Worm (Caenorhabditis elegans) whole organism, L2 larva: ENCODE data around the gene xbx-3.

ENCODE experiments used
- C34F6.9 ChIP-seq: fragments of 150-350 bp; optimal IDR thresholded peaks from 2 replicates; lab custom pipeline; 2014; ENCODE audit warnings: missing biosample characterization, missing genetic modification characterization
- R02D3.7 ChIP-seq: fragments of 150-350 bp; optimal IDR thresholded peaks from 2 replicates; lab custom pipeline; 2014; ENCODE audit warnings: missing biosample characterization, missing genetic modification characterization
- Y55F3AM.14 ChIP-seq: fragments of 200-800 bp; sonication (Bioruptor generic); optimal IDR thresholded peaks from 2 replicates; lab custom pipeline; 2018; ENCODE audit warnings: mild to moderate bottlenecking, missing genetic modification characterization, missing compliant biosample characterization
- aly-2 ChIP-seq: fragments of 150-350 bp; optimal IDR thresholded peaks from 2 replicates; lab custom pipeline; 2014; ENCODE audit warnings: missing biosample characterization, missing genetic modification characterization
- blmp-1 ChIP-seq: sonication (generic microtip); optimal IDR thresholded peaks from 2 replicates; lab custom pipeline; 2017; ENCODE audit warnings: missing genetic modification characterization, mild to moderate bottlenecking, missing compliant biosample characterization, antibody characterized with exemption, moderate library complexity; ENCODE audit not compliant: insufficient read depth
- ceh-16 ChIP-seq: fragments of 150-350 bp; optimal IDR thresholded peaks from 2 replicates; lab custom pipeline; 2014; ENCODE audit warnings: missing biosample characterization, missing genetic modification characterization
- ceh-82 ChIP-seq: fragments of 150-350 bp; optimal IDR thresholded peaks from 2 replicates; lab custom pipeline; 2014; ENCODE audit warnings: missing biosample characterization, missing genetic modification characterization
- crh-2 ChIP-seq: sonication (generic microtip); optimal IDR thresholded peaks from 2 replicates; lab custom pipeline; 2017; ENCODE audit warnings: missing biosample characterization, missing genetic modification characterization
- egl-27 ChIP-seq: sonication (generic microtip); optimal IDR thresholded peaks from 3 replicates; lab custom pipeline; 2017; ENCODE audit warnings: missing biosample characterization, missing genetic modification reagents, missing genetic modification characterization
- elt-3 ChIP-seq: sonication (generic microtip); optimal IDR thresholded peaks from 2 replicates; lab custom pipeline; 2017; ENCODE audit warnings: missing biosample characterization, missing genetic modification characterization
- fos-1 ChIP-seq: fragments of 150-350 bp; optimal IDR thresholded peaks from 2 replicates; lab custom pipeline; 2014; ENCODE audit warnings: missing biosample characterization, missing genetic modification characterization
- lin-11 ChIP-seq: fragments of 150-350 bp; sonication (generic microtip); optimal IDR thresholded peaks from 2 replicates; lab custom pipeline; 2014; ENCODE audit warnings: missing biosample characterization, missing genetic modification characterization, inconsistent platforms, mixed read lengths
- lin-13 ChIP-seq: fragments of 150-350 bp; optimal IDR thresholded peaks from 2 replicates; lab custom pipeline; 2014; ENCODE audit warnings: missing biosample characterization, missing genetic modification reagents, missing genetic modification characterization
- lin-39 ChIP-seq: fragments of 150-350 bp; optimal IDR thresholded peaks from 2 replicates; lab custom pipeline; 2014; ENCODE audit warnings: missing biosample characterization, missing genetic modification reagents, missing genetic modification characterization
- lsy-2 ChIP-seq, 2 experiments: fragments of 150-350 bp in 1 of 2; sonication (generic microtip) in 1 of 2; optimal IDR thresholded peaks; 2 replicates each; lab custom pipeline; 2014 to 2017; ENCODE audit warnings: missing biosample characterization in 2 of 2, missing genetic modification characterization in 2 of 2
- mab-5 ChIP-seq: fragments of 150-350 bp; optimal IDR thresholded peaks from 2 replicates; lab custom pipeline; 2014; ENCODE audit warnings: missing biosample characterization, missing genetic modification characterization
- mdl-1 ChIP-seq, 2 experiments: fragments of 150-350 bp in 1 of 2; sonication (generic microtip) in 1 of 2; optimal IDR thresholded peaks; 2 replicates each; lab custom pipeline; 2017; ENCODE audit warnings: missing biosample characterization in 2 of 2, missing genetic modification characterization in 2 of 2
- nhr-10 ChIP-seq: sonication (generic microtip); optimal IDR thresholded peaks from 2 replicates; lab custom pipeline; 2017; ENCODE audit warnings: missing biosample characterization, missing genetic modification characterization
- nhr-129 ChIP-seq: fragments of 150-350 bp; optimal IDR thresholded peaks from 2 replicates; lab custom pipeline; 2014; ENCODE audit warnings: missing biosample characterization, missing genetic modification characterization
- nhr-237 ChIP-seq: fragments of 150-350 bp; optimal IDR thresholded peaks from 2 replicates; lab custom pipeline; 2014; ENCODE audit warnings: missing biosample characterization, missing genetic modification characterization
- nhr-6 ChIP-seq: fragments of 150-350 bp; optimal IDR thresholded peaks from 2 replicates; lab custom pipeline; 2014; ENCODE audit warnings: missing biosample characterization, missing genetic modification characterization
- sem-4 ChIP-seq: fragments of 150-350 bp; optimal IDR thresholded peaks from 2 replicates; lab custom pipeline; 2014; ENCODE audit warnings: missing biosample characterization, missing genetic modification reagents, missing genetic modification characterization
- sma-3 ChIP-seq: sonication (generic microtip); optimal IDR thresholded peaks from 2 replicates; lab custom pipeline; 2016; ENCODE audit warnings: missing genetic modification reagents, missing genetic modification characterization, missing compliant biosample characterization
- snpc-4 ChIP-seq: fragments of 150-350 bp; optimal IDR thresholded peaks from 2 replicates; lab custom pipeline; 2014; ENCODE audit warnings: missing biosample characterization, missing genetic modification characterization
- unc-39 ChIP-seq: fragments of 150-350 bp; optimal IDR thresholded peaks from 2 replicates; lab custom pipeline; 2014; ENCODE audit warnings: missing biosample characterization, missing genetic modification characterization
- unc-55 ChIP-seq: fragments of 150-350 bp; sonication (generic microtip); optimal IDR thresholded peaks from 3 replicates; lab custom pipeline; 2014; ENCODE audit warnings: missing biosample characterization, missing genetic modification reagents, missing genetic modification characterization
- unc-62 ChIP-seq: fragments of 150-350 bp; optimal IDR thresholded peaks from 2 replicates; lab custom pipeline; 2014; ENCODE audit warnings: missing biosample characterization, missing genetic modification reagents, missing genetic modification characterization
- zag-1 ChIP-seq: fragments of 150-350 bp; optimal IDR thresholded peaks from 2 replicates; lab custom pipeline; 2014; ENCODE audit warnings: missing biosample characterization, missing genetic modification characterization
- ztf-1 ChIP-seq: fragments of 200-800 bp; sonication (Bioruptor generic); conservative IDR thresholded peaks from 2 replicates; pipeline ENCODE4 v1.3.6; 2022; ENCODE audit warnings: missing genetic modification characterization, missing compliant biosample characterization
- ztf-4 ChIP-seq: fragments of 150-350 bp; optimal IDR thresholded peaks from 2 replicates; lab custom pipeline; 2014; ENCODE audit warnings: missing biosample characterization, missing genetic modification characterization

Gene xbx-3

DNA sequence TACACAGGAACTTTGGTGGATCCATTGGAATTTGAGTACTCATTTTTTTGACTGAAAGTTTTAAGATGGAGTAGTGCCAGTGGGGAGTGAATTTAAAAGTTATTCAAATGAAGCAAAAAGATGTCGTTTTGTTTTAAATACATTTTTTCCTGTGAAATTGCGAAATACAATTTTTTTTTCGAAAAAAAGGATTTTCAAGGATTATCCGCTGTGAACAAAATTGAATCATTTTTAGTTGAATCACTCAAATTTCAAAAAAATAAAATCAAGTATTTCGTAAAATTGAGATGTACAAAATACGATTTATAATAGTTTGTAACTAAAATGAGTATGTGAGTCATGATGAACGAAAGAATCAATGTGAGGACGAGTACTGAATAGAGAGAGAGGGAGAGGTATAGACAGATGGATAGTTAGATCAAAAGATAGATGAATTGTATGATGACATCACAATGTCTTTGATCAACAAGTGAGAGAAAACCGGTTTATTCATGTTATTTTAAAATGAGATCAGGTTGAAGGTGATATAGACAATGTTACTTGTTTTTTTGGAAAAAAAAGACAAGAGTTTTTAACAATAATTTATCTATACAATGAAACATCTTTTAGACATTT, 28.9 kb upstream of the xbx-3 start, which contains the start of gene C05B5.8 (continued):
- TF ChIP-seq blmp-1: peak; percentile 31
- TF ChIP-seq ceh-82: no peak
- peak; percentile 76 for TF ChIP-seq sma-3 (GFP tag; lab: Kevin White, UChicago)
- TF ChIP-seq lin-39: no peak
- TF ChIP-seq sem-4: no peak
- no peak for TF ChIP-seq elt-3 (tag; lab: Kevin White, UChicago)
- no peak for TF ChIP-seq Y55F3AM.14 (GFP tag; lab: Kevin White, UChicago)
- TF ChIP-seq lsy-2 (tag; optimal IDR thresholded peaks at IDR 0.05; lab: Kevin White, UChicago): no peak

DNA sequence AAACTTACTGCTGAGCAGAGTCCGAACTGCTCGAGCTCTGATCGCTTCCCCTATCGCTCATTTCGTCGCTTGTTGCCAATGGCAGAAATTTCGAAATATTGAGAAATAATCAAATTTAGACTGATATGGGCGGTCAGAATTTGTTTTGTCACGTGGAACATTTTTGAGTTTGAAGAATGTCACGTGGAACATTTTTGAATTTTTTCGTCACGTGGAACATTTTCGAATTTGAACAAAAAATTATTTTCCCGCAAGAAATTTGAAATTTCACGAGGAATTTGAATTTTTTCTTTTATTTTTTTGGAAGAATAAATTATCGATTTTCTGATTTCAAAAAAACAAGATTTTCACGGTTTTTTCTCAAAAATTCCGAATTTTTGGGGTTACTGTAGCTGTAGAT, 25.6 kb upstream of the xbx-3 start, which contains the start of gene fbxa-155:
fbxa-155 (minus strand) TSS at position 101 of the 400 bp plus-strand sequence.
- TF ChIP-seq ztf-4: no peak
- TF ChIP-seq ztf-1 (GFP tag; lab: Robert Waterston, UW): no peak
- TF ChIP-seq elt-3 (tag; lab: Kevin White, UChicago): no peak
- no peak for TF ChIP-seq crh-2 (tag; lab: Kevin White, UChicago)
- TF ChIP-seq mdl-1 (tag; optimal IDR thresholded peaks at IDR 0.05; lab: Kevin White, UChicago): no peak
- TF ChIP-seq unc-62 (GFP tag; lab: Kevin White, UChicago): no peak
- no peak for TF ChIP-seq lin-11 (tag; lab: Kevin White, UChicago)
- TF ChIP-seq snpc-4 (tag; lab: Kevin White, UChicago): no peak

- no peak for TF ChIP-seq elt-3 (tag; lab: Kevin White, UChicago)
- no peak for TF ChIP-seq nhr-6 (tag; lab: Kevin White, UChicago)
- no peak for TF ChIP-seq nhr-129
- TF ChIP-seq nhr-237: no peak
- no peak for TF ChIP-seq zag-1
- no peak for TF ChIP-seq mab-5 (tag; lab: Kevin White, UChicago)
- no peak for TF ChIP-seq C34F6.9 (tag; lab: Kevin White, UChicago)
Measured at ce11 chrIII:10012136-10012535, 23.6 kb upstream of the xbx-3 start, which contains the start of gene C05B5.16. Gene C05B5.16 (plus strand): TSS chrIII:10012436.

DNA sequence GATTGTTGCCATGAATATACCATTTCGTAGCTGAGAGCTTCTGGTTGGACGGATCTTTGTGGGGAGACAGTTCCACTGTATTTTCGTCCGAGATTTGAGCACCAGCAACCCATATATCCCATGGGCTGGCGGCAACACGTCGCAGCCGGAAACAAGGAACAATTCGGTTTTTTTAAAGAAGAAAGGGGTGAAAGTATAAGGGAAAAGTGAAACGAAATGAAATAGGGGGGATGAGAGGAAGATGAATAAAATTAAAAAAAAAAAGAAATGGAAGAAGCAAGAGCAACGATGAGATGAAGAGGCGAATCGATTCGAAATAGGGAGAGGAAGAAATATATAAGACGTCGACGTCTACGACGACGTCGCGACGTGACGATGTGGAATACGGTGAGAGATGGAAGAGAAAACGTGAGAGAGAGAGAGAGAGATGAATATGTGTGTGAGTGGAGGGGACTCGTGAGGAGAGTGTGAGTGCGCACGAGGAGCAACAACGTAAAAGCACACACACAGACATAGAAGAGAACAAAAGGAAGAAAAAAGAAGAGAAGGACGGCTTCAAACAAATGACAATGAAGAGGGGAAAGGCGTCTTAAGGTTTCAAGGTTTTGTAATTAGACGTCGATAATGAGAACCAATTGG, 19.2 kb upstream of the xbx-3 start, which contains the start of gene rgs-1:
rgs-1 (minus strand) TSS at position 146 of the 639 bp plus-strand sequence.
- peak; percentile 42 for TF ChIP-seq zag-1
- TF ChIP-seq C34F6.9 (tag; lab: Kevin White, UChicago): peak; percentile 79
- TF ChIP-seq sem-4: peak; percentile 2
- peak; percentile 77 for TF ChIP-seq crh-2 (tag; lab: Kevin White, UChicago)
- TF ChIP-seq egl-27 (tag; lab: Kevin White, UChicago): no peak
- peak; percentile 69 for TF ChIP-seq nhr-129
- no peak for TF ChIP-seq ztf-4
- TF ChIP-seq mdl-1 (tag; optimal IDR thresholded peaks at IDR 0.05; lab: Kevin White, UChicago): peak in 1 of 2 experiments; percentile 76
- TF ChIP-seq blmp-1: no peak
- TF ChIP-seq aly-2 (tag; lab: Kevin White, UChicago): no peak
- TF ChIP-seq lin-11 (tag; lab: Kevin White, UChicago): peak; percentile 44
- peak; percentile 33 for TF ChIP-seq lin-13
- no peak for TF ChIP-seq ceh-82
- TF ChIP-seq ceh-16 (tag; lab: Kevin White, UChicago): no peak
- TF ChIP-seq fos-1 (tag; lab: Kevin White, UChicago): peak; percentile 9
- TF ChIP-seq lsy-2 (tag; optimal IDR thresholded peaks at IDR 0.05; lab: Kevin White, UChicago): peak in 1 of 2 experiments; percentile 62
- TF ChIP-seq R02D3.7: no peak
- peak; percentile 89 for TF ChIP-seq unc-55 (GFP tag; lab: Kevin White, UChicago)
- peak; percentile 37 for TF ChIP-seq nhr-6 (tag; lab: Kevin White, UChicago)

DNA sequence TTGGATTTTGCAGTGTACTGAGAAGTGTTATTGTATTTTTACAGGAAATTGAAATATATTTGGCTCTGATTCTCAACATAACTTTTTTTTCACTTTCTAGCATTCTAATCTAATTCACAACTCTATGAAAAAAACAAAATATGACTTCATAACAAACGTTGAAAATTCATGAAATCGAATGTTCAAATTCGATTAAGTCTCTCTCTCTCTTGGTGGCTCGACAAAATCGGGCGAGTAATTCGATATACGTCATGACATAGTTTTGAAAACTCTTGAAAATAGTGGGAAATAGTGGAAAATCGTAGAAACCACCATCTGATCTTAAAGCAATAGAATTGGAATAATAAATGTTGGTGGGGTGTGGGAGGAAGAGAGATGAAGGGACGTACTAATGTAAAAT, 17.7 kb upstream of the xbx-3 start:
- TF ChIP-seq Y55F3AM.14 (GFP tag; lab: Kevin White, UChicago): no peak
- TF ChIP-seq nhr-10 (tag; lab: Kevin White, UChicago): no peak
- no peak for TF ChIP-seq nhr-129
- TF ChIP-seq unc-62 (GFP tag; lab: Kevin White, UChicago): no peak
- no peak for TF ChIP-seq unc-39 (tag; lab: Kevin White, UChicago)
- TF ChIP-seq egl-27 (tag; lab: Kevin White, UChicago): no peak
- TF ChIP-seq fos-1 (tag; lab: Kevin White, UChicago): no peak
- TF ChIP-seq C34F6.9 (tag; lab: Kevin White, UChicago): no peak
